Fruit fly (Drosophila melanogaster) whole organism, prepupa: Measurements from ENCODE around the gene Dph1.

Source experiments
- CG11294 ChIP-seq: fragments of 200-800 bp; sonication (Bioruptor generic); IDR thresholded peaks from 2 replicates; pipeline ENCODE4 v1.3.6; 2022; ENCODE audit warnings: missing biosample characterization, missing genetic modification characterization
- CG6854 ChIP-seq: fragments of 200-800 bp; sonication (Bioruptor generic); optimal IDR thresholded peaks from 2 replicates; lab custom pipeline; 2017; ENCODE audit warnings: missing biosample characterization, mild to moderate bottlenecking, missing genetic modification characterization
- CG8119 ChIP-seq: fragments of 200-800 bp; sonication (Bioruptor generic); IDR thresholded peaks from 3 replicates; pipeline ENCODE4 v1.3.6; 2022; ENCODE audit warnings: missing biosample characterization, missing genetic modification characterization

dm6 chr3L:11683819-11684521, 12.8 kb downstream of the Dph1 start, which contains the start of gene Sugb:
- TF ChIP-seq CG6854 = no peak
- peak; percentile 70; the same call in 2 of the 3 replicates for TF ChIP-seq CG8119 (GFP tag; lab: Robert Waterston, UW)
- no peak for TF ChIP-seq CG11294 (GFP tag; lab: Robert Waterston, UW)
